Fruit fly (Drosophila melanogaster) Kc167 (cell line): ENCODE data around the gene Nepl21.

Source experiments
- Myc ChIP-seq: fragments of >200 bp; optimal IDR thresholded peaks from 2 replicates; lab custom pipeline; 2017; ENCODE audit warnings: missing external identifiers
- Sin3A ChIP-seq: fragments of >200 bp; optimal IDR thresholded peaks from 2 replicates; lab custom pipeline; 2018; ENCODE audit warnings: missing external identifiers
- h ChIP-seq: fragments of >200 bp; optimal IDR thresholded peaks from 3 replicates; lab custom pipeline; 2018; ENCODE audit warnings: missing external identifiers
- insv ChIP-seq: fragments of >200 bp; optimal IDR thresholded peaks from 3 replicates; lab custom pipeline; 2018; ENCODE audit warnings: missing external identifiers
- psq ChIP-seq: fragments of >200 bp; optimal IDR thresholded peaks from 2 replicates; lab custom pipeline; 2017; ENCODE audit warnings: missing external identifiers
- ttk ChIP-seq: sonication (Bioruptor generic); optimal IDR thresholded peaks from 2 replicates; lab custom pipeline; 2017; ENCODE audit warnings: missing external identifiers

dm6 chr3R:28872605-28873004 lies 10.9 kb upstream of the Nepl21 start, which contains the start of gene Nepl17:
- TF ChIP-seq psq = no peak
- TF ChIP-seq h (lab: Kevin White, UChicago) = no peak
- TF ChIP-seq insv = no peak
- TF ChIP-seq Sin3A (lab: Kevin White, UChicago) = no peak
- TF ChIP-seq Myc (lab: Kevin White, UChicago) = no peak
- no peak for TF ChIP-seq ttk (lab: Kevin White, UChicago)
